Fruit fly (Drosophila melanogaster) whole organism: Measurements from ENCODE around the gene Ant2.

ENCODE experiments used
- CG8478 ChIP-seq: fragments of >200 bp; optimal IDR thresholded peaks from 2 replicates; lab custom pipeline; 2018; ENCODE audit warnings: inconsistent platforms
- Dll ChIP-seq: fragments of >200 bp; optimal IDR thresholded peaks from 2 replicates; lab custom pipeline; 2017
- EcR ChIP-seq, 2 experiments: fragments of >200 bp; optimal IDR thresholded peaks; 2 replicates each; lab custom pipeline; 2017; ENCODE audit warnings: missing biosample characterization in 2 of 2, missing genetic modification characterization in 2 of 2, missing genetic modification reagents in 2 of 2
- pan ChIP-seq: fragments of >200 bp; optimal IDR thresholded peaks from 2 replicates; lab custom pipeline; 2017
- psq ChIP-seq: fragments of >200 bp; optimal IDR thresholded peaks from 2 replicates; lab custom pipeline; 2017
- usp ChIP-seq: fragments of >200 bp; optimal IDR thresholded peaks from 2 replicates; lab custom pipeline; 2017; ENCODE audit warnings: missing biosample characterization, missing genetic modification characterization, mixed read lengths

dm6 chrX:10741754-10742577 is 44.7 kb downstream of the Ant2 start:
- TF ChIP-seq CG8478 = no peak
- TF ChIP-seq psq (lab: Kevin White, UChicago) = no peak
- no peak for TF ChIP-seq usp
- TF ChIP-seq EcR (GFP tag; optimal IDR thresholded peaks at IDR 0.05; lab: Kevin White, UChicago) = peak in 1 of 2 experiments; percentile 59
- no peak for TF ChIP-seq Dll (lab: Kevin White, UChicago)
- TF ChIP-seq pan (lab: Kevin White, UChicago) = no peak
